Worm (Caenorhabditis elegans): Measurements from ENCODE around the gene F59D12.2.

F59D12.2 gene

DNA sequence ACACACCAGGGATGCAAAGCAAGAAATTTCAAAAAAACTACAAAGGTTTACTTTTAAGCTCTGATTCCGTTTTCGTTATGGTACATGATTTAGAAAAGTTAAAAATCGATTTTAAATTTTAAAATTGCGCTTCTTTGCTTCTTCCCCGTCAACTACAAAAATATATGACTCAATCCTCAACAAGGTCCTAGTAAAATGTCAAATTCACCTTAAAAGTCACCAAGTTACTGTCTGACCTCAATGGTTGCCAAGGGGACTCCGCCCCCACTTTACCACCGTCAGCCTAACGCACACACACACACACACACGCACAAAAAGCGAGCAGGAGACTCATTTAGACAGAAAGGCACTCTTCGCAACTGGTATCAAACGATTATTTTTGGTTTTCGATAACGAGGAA is 5.9 kb upstream of the F59D12.2 start, which contains the start of gene gpn-1:
Gene gpn-1 (plus strand): TSS at position 301 of the 400 bp plus-strand sequence.
- TF ChIP-seq php-3 (GFP tag; IDR thresholded peaks at IDR 0.05) (no peak), pqm-1 (tag; optimal IDR thresholded peaks at IDR 0.05) (no peak), mxl-2 (GFP tag; conservative IDR thresholded peaks at IDR 0.05) (no peak), ceh-32 (tag; optimal IDR thresholded peaks at IDR 0.05; ENCODE audit: poor library complexity) (no peak), nhr-25 (tag; optimal IDR thresholded peaks at IDR 0.05; ENCODE audit: borderline replicate concordance, insufficient read depth) (no peak), nhr-77 (tag; optimal IDR thresholded peaks at IDR 0.05) (no peak), nhr-237 (tag; optimal IDR thresholded peaks at IDR 0.05) (no peak), fos-1 (tag; optimal IDR thresholded peaks at IDR 0.05) (no peak), zag-1 (tag; optimal IDR thresholded peaks at IDR 0.05) (no peak), ceh-44 (GFP tag; IDR thresholded peaks at IDR 0.05) (no peak), jun-1 (tag; optimal IDR thresholded peaks at IDR 0.05) (no peak), nhr-42 (GFP tag; IDR thresholded peaks at IDR 0.05) (no peak), daf-19 (GFP tag; conservative IDR thresholded peaks at IDR 0.05) (no peak), F44E2.7 (GFP tag; IDR thresholded peaks at IDR 0.05) (no peak), zip-2 (tag; optimal IDR thresholded peaks at IDR 0.05) (no peak), Y75B8A.6 (GFP tag; IDR thresholded peaks at IDR 0.05) (no peak), rbr-2 (tag; optimal IDR thresholded peaks at IDR 0.05) (no peak)

ce11 chrX:15668695-15669094 is 6.8 kb downstream of the F59D12.2 start:
- TF ChIP-seq hlh-11 (tag; optimal IDR thresholded peaks at IDR 0.05) (no peak), aha-1 (tag) (peak; percentile 62)

ce11 chrX:15668053-15668599 is 7.4 kb downstream of the F59D12.2 start:
- TF ChIP-seq gei-8 (GFP tag; optimal IDR thresholded peaks at IDR 0.05): no peak
- TF ChIP-seq hif-1 (tag; optimal IDR thresholded peaks at IDR 0.05): no peak
- TF ChIP-seq hlh-11 (tag; optimal IDR thresholded peaks at IDR 0.05): peak; percentile 10
- TF ChIP-seq duxl-1 (tag; optimal IDR thresholded peaks at IDR 0.05; ENCODE audit: poor library complexity): no peak

DNA sequence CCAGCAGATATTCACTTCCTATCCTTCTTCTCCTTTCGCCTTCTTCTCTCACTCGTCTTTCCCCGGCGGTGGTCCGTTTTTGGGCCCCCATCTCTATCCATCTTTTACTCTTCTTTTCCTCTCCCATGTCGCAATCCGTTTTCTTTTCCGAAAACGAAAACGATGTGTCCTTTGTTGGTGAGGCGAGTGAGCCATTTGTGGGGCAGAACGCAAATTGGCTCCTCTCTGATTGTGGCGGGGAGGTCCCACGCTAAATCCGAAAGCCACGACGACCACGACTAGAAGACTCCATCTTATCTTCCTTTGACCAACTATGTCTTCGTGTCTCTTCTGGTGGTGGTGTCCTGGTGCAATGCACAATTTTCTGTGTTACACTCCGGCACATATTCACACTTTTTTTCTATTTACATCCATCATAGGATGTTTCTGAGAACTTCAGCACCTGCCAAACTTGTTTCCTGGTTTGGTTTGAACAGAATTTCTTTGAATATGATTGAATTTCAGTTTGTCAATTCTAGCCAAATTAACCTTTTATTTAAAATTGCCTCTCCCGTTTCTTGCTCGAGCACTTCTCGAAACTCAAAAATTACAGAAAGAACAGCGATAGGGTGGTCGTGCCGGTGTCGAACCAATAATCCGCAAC is 9.2 kb downstream of the F59D12.2 start, which contains the start of gene pcdr-1:
Gene pcdr-1 (plus strand): TSS at position 593 of the 643 bp plus-strand sequence.
- TF ChIP-seq dmd-6 (GFP tag; IDR thresholded peaks at IDR 0.05) (no peak), aha-1 (tag) (peak; percentile 78), unc-62 (GFP tag; optimal IDR thresholded peaks at IDR 0.05 in 1 of 2) (peak in 1 of 2 experiments; percentile 27), unc-62 (tag; optimal IDR thresholded peaks at IDR 0.05) (no peak), T26A8.4 (GFP tag; IDR thresholded peaks at IDR 0.05) (0 out of 2 replicates have a peak, but pooled peaks have one; percentile 22), mxl-2 (GFP tag; conservative IDR thresholded peaks at IDR 0.05) (no peak)

DNA sequence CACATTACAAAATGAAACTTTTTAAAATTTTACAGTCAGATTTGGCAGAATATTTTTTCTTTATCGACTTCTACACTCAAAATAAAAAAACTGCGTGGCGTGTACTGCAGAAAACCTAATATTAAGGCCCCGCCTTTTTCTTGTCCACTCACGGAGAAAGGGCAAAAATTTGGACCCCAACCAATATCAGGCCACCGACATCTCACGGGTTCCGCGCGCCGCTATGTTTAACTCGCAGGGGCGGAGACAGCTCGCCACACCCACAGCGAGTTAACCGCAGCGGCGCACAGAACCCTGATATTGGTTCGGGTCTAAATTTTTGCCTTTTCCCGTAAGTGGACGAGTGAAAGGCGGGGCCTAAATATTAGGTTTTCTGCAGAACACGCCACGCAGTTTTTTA is 11.8 kb downstream of the F59D12.2 start:
- no peak for TF ChIP-seq lin-29 (GFP tag; IDR thresholded peaks at IDR 0.05)
- TF ChIP-seq daf-8 (GFP tag; IDR thresholded peaks at IDR 0.05): no peak

DNA sequence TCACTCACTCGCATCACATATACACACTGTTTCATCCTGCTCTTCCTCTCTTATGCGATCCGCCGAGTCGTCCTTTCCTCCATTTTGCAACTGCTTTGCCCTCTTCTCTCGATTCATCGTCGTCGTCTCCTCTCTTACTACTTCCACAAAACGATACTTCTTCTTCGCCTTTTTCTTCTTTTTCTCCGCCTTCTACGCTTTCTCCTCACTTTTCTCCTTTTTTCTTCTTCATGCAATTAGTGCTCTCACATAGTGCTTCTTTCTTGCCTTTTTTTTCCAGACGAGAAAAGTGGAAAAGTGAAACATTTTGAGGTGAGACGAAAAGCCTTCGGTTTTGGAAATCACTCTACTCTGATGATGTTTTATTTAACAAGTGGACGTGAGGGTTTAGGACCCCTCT is 16.0 kb downstream of the F59D12.2 start:
- TF ChIP-seq mep-1 (tag; optimal IDR thresholded peaks at IDR 0.05): peak; percentile 16
- TF ChIP-seq ceh-82 (tag; optimal IDR thresholded peaks at IDR 0.05): no peak
- TF ChIP-seq sdz-12 (GFP tag; optimal IDR thresholded peaks at IDR 0.05): no peak
- peak; percentile 58 for TF ChIP-seq fkh-10 (GFP tag; optimal IDR thresholded peaks at IDR 0.05)
- TF ChIP-seq unc-62 (GFP tag; optimal IDR thresholded peaks at IDR 0.05 in 1 of 2): peak in 1 of 2 experiments; percentile 44
- TF ChIP-seq unc-62 (tag; optimal IDR thresholded peaks at IDR 0.05): no peak
